Fruit fly (Drosophila melanogaster) whole organism, embryonic: Measurements from ENCODE around the gene dx.
A peak's percentile ranks its signal among the peaks of the same experiment; 100 is the strongest.

ENCODE experiments used
- Ada2b ChIP-seq: fragments of 200-800 bp; sonication (Bioruptor generic); IDR thresholded peaks from 2 replicates; pipeline ENCODE4 v1.3.6; 2022; ENCODE audit warnings: missing biosample characterization, missing genetic modification characterization
- Asciz ChIP-seq: fragments of 200-800 bp; sonication (Bioruptor generic); optimal IDR thresholded peaks from 2 replicates; lab custom pipeline; 2017; ENCODE audit warnings: missing biosample characterization, mild to moderate bottlenecking, missing genetic modification characterization, missing genetic modification reagents
- Awh ChIP-seq: fragments of 200-800 bp; sonication (Bioruptor generic); IDR thresholded peaks from 2 replicates; pipeline ENCODE4, ENCODE4 v1.3.6; 2022; ENCODE audit warnings: missing biosample characterization, missing genetic modification characterization
- C15 ChIP-seq: fragments of 200-800 bp; sonication (Bioruptor generic); IDR thresholded peaks from 3 replicates; pipeline ENCODE4 v1.3.6; 2022; ENCODE audit warnings: missing biosample characterization, missing genetic modification characterization
- CG1024 ChIP-seq: fragments of 200-800 bp; sonication (Bioruptor generic); IDR thresholded peaks from 2 replicates; pipeline ENCODE4 v1.3.6; 2022; ENCODE audit warnings: missing biosample characterization, missing genetic modification characterization
- CG10321 ChIP-seq: fragments of 200-800 bp; sonication (Bioruptor generic); IDR thresholded peaks from 2 replicates; pipeline ENCODE4 v1.3.6; 2022; ENCODE audit warnings: missing biosample characterization, missing genetic modification characterization
- CG11723 ChIP-seq: fragments of 200-800 bp; sonication (Bioruptor generic); optimal IDR thresholded peaks from 2 replicates; lab custom pipeline; 2017; ENCODE audit warnings: missing biosample characterization, mild to moderate bottlenecking, missing genetic modification characterization
- CG12744 ChIP-seq: fragments of 200-800 bp; sonication (Bioruptor generic); optimal IDR thresholded peaks from 2 replicates; lab custom pipeline; 2016; ENCODE audit warnings: missing biosample characterization, missing genetic modification characterization
- CG13624 ChIP-seq: fragments of 200-800 bp; sonication (Bioruptor generic); optimal IDR thresholded peaks from 2 replicates; lab custom pipeline; 2016; ENCODE audit warnings: missing biosample characterization, missing genetic modification characterization
- CG13775 ChIP-seq: fragments of 200-800 bp; sonication (Bioruptor generic); optimal IDR thresholded peaks from 3 replicates; lab custom pipeline; 2017; ENCODE audit warnings: missing biosample characterization, mild to moderate bottlenecking, missing genetic modification characterization
- CG14050 ChIP-seq: fragments of 200-800 bp; sonication (Bioruptor generic); IDR thresholded peaks from 3 replicates; pipeline ENCODE4 v1.3.6; 2022; ENCODE audit warnings: missing biosample characterization, missing genetic modification characterization
- CG15269 ChIP-seq: fragments of 200-800 bp; sonication (Bioruptor generic); optimal IDR thresholded peaks from 2 replicates; lab custom pipeline; 2018; ENCODE audit warnings: missing biosample characterization, mild to moderate bottlenecking, missing genetic modification characterization, moderate library complexity
- CG15479 ChIP-seq: fragments of 200-800 bp; sonication (Bioruptor generic); optimal IDR thresholded peaks from 3 replicates; lab custom pipeline; 2019; ENCODE audit warnings: missing biosample characterization, mild to moderate bottlenecking, missing genetic modification characterization, moderate library complexity
- CG17612 ChIP-seq: fragments of 200-800 bp; sonication (Bioruptor generic); IDR thresholded peaks from 2 replicates; pipeline ENCODE4 v1.3.6; 2022; ENCODE audit warnings: missing biosample characterization, missing genetic modification characterization
- CG30431 ChIP-seq: fragments of 200-800 bp; sonication (Bioruptor generic); optimal IDR thresholded peaks from 2 replicates; lab custom pipeline; 2017; ENCODE audit warnings: missing biosample characterization, missing genetic modification characterization
- CG32772 ChIP-seq: fragments of 200-800 bp; sonication (Bioruptor generic); IDR thresholded peaks from 2 replicates; pipeline ENCODE4 v1.3.6; 2022; ENCODE audit warnings: missing biosample characterization, missing genetic modification characterization
- CG3995 ChIP-seq: fragments of 200-800 bp; sonication (Bioruptor generic); optimal IDR thresholded peaks from 3 replicates; lab custom pipeline; 2016; ENCODE audit warnings: missing biosample characterization, missing genetic modification characterization
- CG7839 ChIP-seq: fragments of 200-800 bp; sonication (Bioruptor generic); optimal IDR thresholded peaks from 3 replicates; lab custom pipeline; 2018; ENCODE audit warnings: missing biosample characterization, mild to moderate bottlenecking, missing genetic modification characterization, moderate library complexity
- CG8478 ChIP-seq: fragments of >200 bp; optimal IDR thresholded peaks from 2 replicates; lab custom pipeline; 2018
- CG8765 ChIP-seq: fragments of 200-800 bp; sonication (Bioruptor generic); IDR thresholded peaks from 2 replicates; pipeline ENCODE4 v1.3.6; 2022; ENCODE audit warnings: missing biosample characterization, missing genetic modification characterization
- CG8944 ChIP-seq: fragments of 200-800 bp; sonication (Bioruptor generic); optimal IDR thresholded peaks from 3 replicates; lab custom pipeline; 2016; ENCODE audit warnings: missing biosample characterization, missing genetic modification characterization
- CG9215 ChIP-seq: fragments of 200-800 bp; sonication (Bioruptor generic); IDR thresholded peaks from 2 replicates; pipeline ENCODE4 v1.3.6; 2022; ENCODE audit warnings: missing biosample characterization, missing genetic modification characterization
- CG9727 ChIP-seq: fragments of 200-800 bp; sonication (Bioruptor generic); optimal IDR thresholded peaks from 3 replicates; lab custom pipeline; 2017; ENCODE audit warnings: missing biosample characterization, mild to moderate bottlenecking, missing genetic modification characterization
- CG9817 ChIP-seq: fragments of 200-800 bp; sonication (Bioruptor generic); optimal IDR thresholded peaks from 2 replicates; lab custom pipeline; 2018; ENCODE audit warnings: missing biosample characterization, mild to moderate bottlenecking, missing genetic modification characterization, moderate library complexity
- D19B ChIP-seq: fragments of 200-800 bp; sonication (Bioruptor generic); optimal IDR thresholded peaks from 2 replicates; lab custom pipeline; 2017; ENCODE audit warnings: missing biosample characterization, mild to moderate bottlenecking, missing genetic modification characterization
- Dek ChIP-seq: fragments of 200-800 bp; sonication (Bioruptor generic); optimal IDR thresholded peaks from 3 replicates; lab custom pipeline; 2019; ENCODE audit warnings: missing biosample characterization, mild to moderate bottlenecking, missing genetic modification characterization, moderate library complexity
- E2f2 ChIP-seq: fragments of 200-800 bp; sonication (Bioruptor generic); IDR thresholded peaks from 2 replicates; pipeline ENCODE4 v1.3.6; 2022; ENCODE audit warnings: missing biosample characterization, missing genetic modification characterization
- Hr3 ChIP-seq: fragments of 200-800 bp; sonication (Bioruptor generic); optimal IDR thresholded peaks from 3 replicates; lab custom pipeline; 2016; ENCODE audit warnings: missing biosample characterization, missing genetic modification characterization
- Mes4 ChIP-seq: fragments of 200-800 bp; sonication (Bioruptor generic); optimal IDR thresholded peaks from 2 replicates; lab custom pipeline; 2016; ENCODE audit warnings: missing biosample characterization, missing genetic modification characterization
- Ptx1 ChIP-seq: fragments of 200-800 bp; sonication (Bioruptor generic); IDR thresholded peaks from 2 replicates; pipeline ENCODE4 v1.3.6; 2022; ENCODE audit warnings: missing biosample characterization, missing genetic modification characterization
- Sox102F ChIP-seq: fragments of 200-800 bp; sonication (Bioruptor generic); optimal IDR thresholded peaks from 2 replicates; lab custom pipeline; 2018; ENCODE audit warnings: missing biosample characterization, mild to moderate bottlenecking, missing genetic modification characterization, moderate library complexity
- br ChIP-seq: fragments of >200 bp; optimal IDR thresholded peaks from 2 replicates; lab custom pipeline; 2017
- da ChIP-seq: fragments of 200-800 bp; sonication (Bioruptor generic); optimal IDR thresholded peaks from 2 replicates; lab custom pipeline; 2016; ENCODE audit warnings: missing biosample characterization, missing genetic modification characterization
- dmrt99B ChIP-seq: fragments of 200-800 bp; sonication (Bioruptor generic); optimal IDR thresholded peaks from 2 replicates; lab custom pipeline; 2018; ENCODE audit warnings: missing biosample characterization, mild to moderate bottlenecking, missing genetic modification characterization, moderate library complexity
- eyg ChIP-seq: fragments of 200-800 bp; sonication (Bioruptor generic); optimal IDR thresholded peaks from 3 replicates; lab custom pipeline; 2016; ENCODE audit warnings: missing biosample characterization, missing genetic modification characterization
- fd3F ChIP-seq: fragments of 200-800 bp; sonication (Bioruptor generic); optimal IDR thresholded peaks from 2 replicates; lab custom pipeline; 2018; ENCODE audit warnings: missing biosample characterization, mild to moderate bottlenecking, missing genetic modification characterization, moderate library complexity
- gcm ChIP-seq: fragments of 200-800 bp; sonication (Bioruptor generic); optimal IDR thresholded peaks from 2 replicates; lab custom pipeline; 2019; ENCODE audit warnings: missing biosample characterization, mild to moderate bottlenecking, missing genetic modification characterization, moderate library complexity
- hb ChIP-seq: fragments of 200-800 bp; sonication (Bioruptor generic); IDR thresholded peaks from 3 replicates; pipeline ENCODE4 v1.3.6; 2022; ENCODE audit warnings: missing biosample characterization, missing genetic modification characterization; ENCODE audit not compliant: partially characterized antibody
- jing ChIP-seq: fragments of 200-800 bp; sonication (Bioruptor generic); optimal IDR thresholded peaks from 2 replicates; lab custom pipeline; 2018; ENCODE audit warnings: missing biosample characterization, mild to moderate bottlenecking, missing genetic modification characterization
- ken ChIP-seq: fragments of 200-800 bp; sonication (Bioruptor generic); IDR thresholded peaks from 3 replicates; pipeline ENCODE4 v1.3.6; 2022; ENCODE audit warnings: missing biosample characterization, missing genetic modification characterization
- kni ChIP-seq: fragments of 200-800 bp; sonication (Bioruptor generic); optimal IDR thresholded peaks from 3 replicates; lab custom pipeline; 2017; ENCODE audit warnings: mild to moderate bottlenecking, missing biosample characterization, missing genetic modification reagents, missing genetic modification characterization
- knrl ChIP-seq: fragments of 200-800 bp; sonication (Bioruptor generic); IDR thresholded peaks from 3 replicates; pipeline ENCODE4 v1.3.6; 2022; ENCODE audit warnings: missing biosample characterization, missing genetic modification characterization; ENCODE audit not compliant: partially characterized antibody
- oc ChIP-seq: fragments of 200-800 bp; sonication (Bioruptor generic); optimal IDR thresholded peaks from 2 replicates; lab custom pipeline; 2018; ENCODE audit warnings: missing biosample characterization, mild to moderate bottlenecking, missing genetic modification characterization, moderate library complexity
- pan ChIP-seq, 4 experiments: fragments of >200 bp in 3 of 4; fragments of 200-800 bp in 1 of 4; sonication (Bioruptor generic) in 1 of 4; optimal IDR thresholded peaks in 3 of 4; IDR thresholded peaks in 1 of 4; 2 replicates each; pipeline versions ENCODE4 v1.3.6 to Lab custom; 2017 to 2022; ENCODE audit warnings: missing biosample characterization in 2 of 4, missing genetic modification characterization in 2 of 4, mixed read lengths in 1 of 4
- phol ChIP-seq: fragments of 200-800 bp; sonication (Bioruptor generic); optimal IDR thresholded peaks from 3 replicates; lab custom pipeline; 2018; ENCODE audit warnings: missing biosample characterization, mild to moderate bottlenecking, missing genetic modification characterization, moderate library complexity
- ranshi ChIP-seq: fragments of 200-800 bp; sonication (Bioruptor generic); IDR thresholded peaks from 2 replicates; pipeline ENCODE4 v1.3.6; 2022; ENCODE audit warnings: missing biosample characterization, missing genetic modification characterization
- ro ChIP-seq: fragments of 200-800 bp; sonication (Bioruptor generic); IDR thresholded peaks from 2 replicates; pipeline ENCODE4 v1.3.6; 2022; ENCODE audit warnings: missing biosample characterization, missing genetic modification characterization
- sima ChIP-seq: fragments of 200-800 bp; sonication (Bioruptor generic); optimal IDR thresholded peaks from 2 replicates; lab custom pipeline; 2016; ENCODE audit warnings: missing biosample characterization, missing genetic modification characterization
- sisA ChIP-seq: fragments of 200-800 bp; sonication (Bioruptor generic); IDR thresholded peaks from 2 replicates; pipeline ENCODE4 v1.3.6; 2022; ENCODE audit warnings: missing biosample characterization, missing genetic modification characterization
- usp ChIP-seq: fragments of >200 bp; optimal IDR thresholded peaks from 2 replicates; lab custom pipeline; 2017; ENCODE audit warnings: missing biosample characterization, missing genetic modification characterization

The dx gene

DNA sequence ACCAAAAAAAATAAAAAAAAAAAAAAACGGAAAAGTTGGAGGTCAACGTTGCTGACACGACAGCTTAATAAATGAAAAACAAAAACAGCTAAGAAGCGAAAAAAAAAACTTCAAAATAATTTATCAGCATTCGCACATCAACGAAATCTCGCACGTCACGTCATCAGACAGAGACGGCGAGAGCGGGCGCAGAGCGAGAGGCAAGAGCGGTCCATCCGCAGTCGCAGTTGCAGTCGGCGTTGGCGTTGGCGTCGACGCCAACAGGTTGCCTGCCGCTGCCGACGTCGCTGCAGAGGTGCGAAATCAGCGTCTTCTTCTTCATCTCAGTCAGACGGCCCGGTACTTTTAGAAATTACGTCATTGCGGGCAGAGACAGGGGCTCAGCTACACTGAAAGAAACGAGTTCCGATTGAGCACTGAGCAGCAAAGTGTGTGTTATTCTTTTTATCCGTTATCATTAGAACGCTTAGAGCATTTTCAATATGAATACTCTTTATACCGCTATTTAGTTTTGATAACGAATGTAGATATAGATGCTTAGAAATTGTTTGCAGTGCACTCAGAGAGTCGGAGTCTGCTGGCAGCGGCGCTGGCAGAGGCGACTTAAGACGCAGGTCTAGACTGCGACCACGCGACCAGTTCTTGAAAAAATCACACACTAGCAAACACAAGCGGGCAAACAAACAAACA lies 15.8 kb downstream of the dx start (continued):
- TF ChIP-seq Sox102F (peak; percentile 90), CG8765 (GFP tag; lab: Robert Waterston, UW) (peak; percentile 95), CG15269 (tag; lab: Kevin White, UChicago) (peak; percentile 94), CG7839 (tag; lab: Kevin White, UChicago) (peak; percentile 96), Ada2b (GFP tag; lab: Robert Waterston, UW) (peak; percentile 97), CG11723 (GFP tag; lab: Kevin White, UChicago) (peak; percentile 85), Hr3 (GFP tag; lab: Kevin White, UChicago) (peak; percentile 86), kni (GFP tag; lab: Kevin White, UChicago) (peak; percentile 43), CG8478 (no peak), CG9727 (peak; percentile 97), hb (no peak), CG13624 (GFP tag; lab: Kevin White, UChicago) (peak; percentile 98), CG30431 (GFP tag; lab: Kevin White, UChicago) (peak; percentile 95), Asciz (GFP tag; lab: Kevin White, UChicago) (peak; percentile 87), Awh (GFP tag; lab: Robert Waterston, UW) (peak; percentile 94), sisA (GFP tag; lab: Robert Waterston, UW) (peak; percentile 95), D19B (GFP tag; lab: Kevin White, UChicago) (peak; percentile 90), oc (tag; lab: Kevin White, UChicago) (peak; percentile 90), da (GFP tag; lab: Kevin White, UChicago) (peak; percentile 86), fd3F (GFP tag; lab: Kevin White, UChicago) (peak; percentile 91), br (lab: Kevin White, UChicago) (no peak), eyg (GFP tag; lab: Kevin White, UChicago) (peak; percentile 85), phol (tag; lab: Kevin White, UChicago) (peak; percentile 94), CG8944 (GFP tag; lab: Kevin White, UChicago) (peak; percentile 90), Mes4 (GFP tag; lab: Kevin White, UChicago) (peak; percentile 89), CG3995 (peak; percentile 81), C15 (GFP tag; lab: Robert Waterston, UW) (peak; percentile 92), Dek (tag; lab: Kevin White, UChicago) (peak; percentile 92), CG9215 (GFP tag; lab: Robert Waterston, UW) (peak; percentile 93), ro (GFP tag; lab: Robert Waterston, UW) (peak; percentile 85), CG15479 (GFP tag; lab: Kevin White, UChicago) (peak; percentile 54), knrl (GFP tag; lab: Robert Waterston, UW) (no peak), CG17612 (GFP tag; lab: Robert Waterston, UW) (peak; percentile 95), Ptx1 (GFP tag; lab: Robert Waterston, UW) (peak; percentile 94), CG32772 (peak; percentile 95), CG13775 (peak; percentile 91), CG1024 (GFP tag; lab: Robert Waterston, UW) (peak; percentile 87), CG9817 (tag; lab: Kevin White, UChicago) (peak; percentile 94), ranshi (GFP tag; lab: Robert Waterston, UW) (peak; percentile 96), dmrt99B (tag; lab: Kevin White, UChicago) (peak; percentile 94), jing (GFP tag; lab: Kevin White, UChicago) (peak; percentile 82), usp (GFP tag; lab: Kevin White, UChicago) (no peak), pan (optimal IDR thresholded peaks at IDR 0.05; lab: Kevin White, UChicago) (no peak), pan (GFP tag; optimal IDR thresholded peaks at IDR 0.05 in 1 of 2, IDR thresholded peaks at IDR 0.05 in 1 of 2) (peak in 1 of 2 experiments; percentile 97), E2f2 (GFP tag; lab: Robert Waterston, UW) (peak; percentile 78), CG14050 (GFP tag; lab: Robert Waterston, UW) (peak; percentile 92), ken (peak; percentile 96), CG10321 (peak; percentile 63; the same call in 1 of the 2 replicates), sima (GFP tag; lab: Kevin White, UChicago) (peak; percentile 89), CG12744 (GFP tag; lab: Kevin White, UChicago) (peak; percentile 97), gcm (GFP tag; lab: Kevin White, UChicago) (peak; percentile 80)
